Worm (Caenorhabditis elegans) whole organism, young adult: ENCODE data around the gene K08F8.7.

ENCODE experiments used
- B0261.1 ChIP-seq: sonication (generic microtip); optimal IDR thresholded peaks from 2 replicates; lab custom pipeline; 2016; ENCODE audit warnings: mild to moderate bottlenecking, missing genetic modification characterization, moderate library complexity, missing compliant biosample characterization
- F22D6.2 ChIP-seq: sonication (generic microtip); optimal IDR thresholded peaks from 2 replicates; lab custom pipeline; 2016; ENCODE audit warnings: mild to moderate bottlenecking, missing genetic modification characterization, missing compliant biosample characterization
- F23B12.7 ChIP-seq: sonication (generic microtip); optimal IDR thresholded peaks from 2 replicates; lab custom pipeline; 2017; ENCODE audit warnings: missing genetic modification characterization, mild to moderate bottlenecking, missing compliant biosample characterization, antibody characterized with exemption, moderate library complexity; ENCODE audit not compliant: insufficient read depth
- F33H1.4 ChIP-seq: fragments of 200-800 bp; sonication (Bioruptor generic); IDR thresholded peaks from 2 replicates; pipeline ENCODE4 v1.3.6; 2022; ENCODE audit warnings: missing genetic modification reagents, missing genetic modification characterization, missing compliant biosample characterization
- F37B4.10 ChIP-seq: fragments of 200-800 bp; sonication (Bioruptor generic); IDR thresholded peaks from 2 replicates; pipeline ENCODE4 v1.3.6; 2022; ENCODE audit warnings: missing genetic modification characterization, missing compliant biosample characterization
- F55B11.4 ChIP-seq: sonication (generic microtip); optimal IDR thresholded peaks from 2 replicates; lab custom pipeline; 2016; ENCODE audit warnings: missing compliant biosample characterization, missing genetic modification characterization, borderline replicate concordance; ENCODE audit not compliant: insufficient read depth
- Y67H2A.10 ChIP-seq: fragments of 200-800 bp; sonication (Bioruptor generic); conservative IDR thresholded peaks from 2 replicates; pipeline ENCODE4 v1.3.6; 2022; ENCODE audit warnings: missing genetic modification reagents, missing genetic modification characterization, missing compliant biosample characterization
- akir-1 ChIP-seq: fragments of 200-800 bp; sonication (Bioruptor generic); optimal IDR thresholded peaks from 2 replicates; lab custom pipeline; 2018; ENCODE audit warnings: mild to moderate bottlenecking, missing genetic modification characterization, moderate library complexity, missing compliant biosample characterization
- ama-1 ChIP-seq, 3 experiments: fragments of 150-350 bp in 1 of 3; sonication (generic microtip) in 2 of 3; optimal IDR thresholded peaks; 2 replicates each; lab custom pipeline; 2014 to 2018; ENCODE audit warnings: missing biosample characterization in 2 of 3, missing genetic modification characterization in 2 of 3, missing genetic modification reagents in 2 of 3
- aptf-2 ChIP-seq: fragments of 200-800 bp; sonication (Bioruptor generic); conservative IDR thresholded peaks from 2 replicates; pipeline ENCODE4 v1.3.6; 2022; ENCODE audit warnings: missing genetic modification reagents, missing genetic modification characterization, missing compliant biosample characterization
- atf-7 ChIP-seq: sonication (generic microtip); optimal IDR thresholded peaks from 2 replicates; lab custom pipeline; 2017; ENCODE audit warnings: mild to moderate bottlenecking, missing genetic modification characterization, missing compliant biosample characterization
- attf-3 ChIP-seq: fragments of 200-800 bp; sonication (Bioruptor generic); conservative IDR thresholded peaks from 2 replicates; pipeline ENCODE4 v1.3.6; 2022; ENCODE audit warnings: missing genetic modification reagents, missing genetic modification characterization, missing compliant biosample characterization
- bed-1 ChIP-seq: fragments of 200-800 bp; sonication (Bioruptor generic); IDR thresholded peaks from 2 replicates; pipeline ENCODE4 v1.3.6; 2022; ENCODE audit warnings: missing genetic modification reagents, missing genetic modification characterization, missing compliant biosample characterization
- bed-2 ChIP-seq: fragments of 200-800 bp; sonication (Bioruptor generic); IDR thresholded peaks from 2 replicates; pipeline ENCODE4 v1.3.6; 2022; ENCODE audit warnings: missing genetic modification reagents, missing genetic modification characterization, missing compliant biosample characterization
- cebp-1 ChIP-seq, 2 experiments: fragments of 200-800 bp in 1 of 2; sonication (Bioruptor generic) in 1 of 2; sonication (generic microtip) in 1 of 2; IDR thresholded peaks in 1 of 2; optimal IDR thresholded peaks in 1 of 2; 2 replicates each; pipeline versions ENCODE4 v1.3.6 to Lab custom; 2017 to 2022; ENCODE audit warnings: missing compliant biosample characterization in 2 of 2, missing genetic modification characterization in 2 of 2, mild to moderate bottlenecking in 1 of 2, missing genetic modification reagents in 1 of 2, moderate library complexity in 1 of 2
- ceh-27 ChIP-seq: fragments of 200-800 bp; sonication (Bioruptor generic); optimal IDR thresholded peaks from 2 replicates; lab custom pipeline; 2018; ENCODE audit warnings: mild to moderate bottlenecking, missing genetic modification characterization, moderate library complexity, missing compliant biosample characterization
- ceh-40 ChIP-seq: fragments of 200-800 bp; sonication (Bioruptor generic); IDR thresholded peaks from 2 replicates; pipeline ENCODE4 v1.3.6; 2022; ENCODE audit warnings: missing genetic modification characterization, missing compliant biosample characterization
- ceh-79 ChIP-seq: sonication (generic microtip); optimal IDR thresholded peaks from 2 replicates; lab custom pipeline; 2017; ENCODE audit warnings: mild to moderate bottlenecking, missing genetic modification characterization, missing compliant biosample characterization
- dox-1 ChIP-seq: fragments of 200-800 bp; sonication (Bioruptor generic); IDR thresholded peaks from 2 replicates; pipeline ENCODE4 v1.3.6; 2022; ENCODE audit warnings: missing genetic modification reagents, missing genetic modification characterization, missing compliant biosample characterization
- dpl-1 ChIP-seq: fragments of 150-350 bp; optimal IDR thresholded peaks from 2 replicates; lab custom pipeline; 2014; ENCODE audit warnings: missing biosample characterization, missing genetic modification reagents, missing genetic modification characterization
- egrh-3 ChIP-seq: fragments of 200-800 bp; sonication (Bioruptor generic); IDR thresholded peaks from 2 replicates; pipeline ENCODE4 v1.3.6; 2022; ENCODE audit warnings: missing genetic modification reagents, missing genetic modification characterization, missing compliant biosample characterization
- ekl-4 ChIP-seq: fragments of 200-800 bp; sonication (Bioruptor generic); IDR thresholded peaks from 2 replicates; pipeline ENCODE4 v1.3.6; 2022; ENCODE audit warnings: missing genetic modification reagents, missing genetic modification characterization, missing compliant biosample characterization
- ets-4 ChIP-seq: fragments of 200-800 bp; sonication (Bioruptor generic); optimal IDR thresholded peaks from 2 replicates; lab custom pipeline; 2018; ENCODE audit warnings: mild to moderate bottlenecking, missing genetic modification characterization, missing compliant biosample characterization
- hmg-1.2 ChIP-seq: fragments of 200-800 bp; sonication (Bioruptor generic); IDR thresholded peaks from 2 replicates; pipeline ENCODE4 v1.3.6; 2022; ENCODE audit warnings: missing genetic modification reagents, missing genetic modification characterization, missing compliant biosample characterization
- lin-40 ChIP-seq: sonication (generic microtip); optimal IDR thresholded peaks from 2 replicates; lab custom pipeline; 2016; ENCODE audit warnings: missing genetic modification characterization, mild to moderate bottlenecking, missing compliant biosample characterization, missing genotype, missing genetic modification reagents
- lir-1 ChIP-seq: fragments of 200-800 bp; sonication (Bioruptor generic); conservative IDR thresholded peaks from 2 replicates; pipeline ENCODE4 v1.3.6; 2022; ENCODE audit warnings: missing genetic modification reagents, missing genetic modification characterization, missing compliant biosample characterization
- lsl-1 ChIP-seq: fragments of 200-800 bp; sonication (Bioruptor generic); optimal IDR thresholded peaks from 2 replicates; lab custom pipeline; 2018; ENCODE audit warnings: mild to moderate bottlenecking, missing genetic modification characterization, moderate library complexity, missing compliant biosample characterization
- lsy-27 ChIP-seq: sonication (generic microtip); optimal IDR thresholded peaks from 2 replicates; lab custom pipeline; 2017; ENCODE audit warnings: missing genetic modification characterization, mild to moderate bottlenecking, missing compliant biosample characterization, antibody characterized with exemption, missing genotype, borderline replicate concordance; ENCODE audit not compliant: insufficient read depth
- madf-6 ChIP-seq: fragments of 200-800 bp; sonication (Bioruptor generic); IDR thresholded peaks from 2 replicates; pipeline ENCODE4 v1.3.6; 2022; ENCODE audit warnings: missing genetic modification reagents, missing genetic modification characterization, missing compliant biosample characterization
- mxl-1 ChIP-seq: sonication (generic microtip); optimal IDR thresholded peaks from 2 replicates; lab custom pipeline; 2016; ENCODE audit warnings: missing genetic modification characterization, missing compliant biosample characterization
- nhr-120 ChIP-seq: fragments of 200-800 bp; sonication (Bioruptor generic); IDR thresholded peaks from 2 replicates; pipeline ENCODE4 v1.3.6; 2022; ENCODE audit warnings: missing genetic modification characterization, missing compliant biosample characterization
- nhr-179 ChIP-seq: sonication (generic microtip); optimal IDR thresholded peaks from 2 replicates; lab custom pipeline; 2016; ENCODE audit warnings: mild to moderate bottlenecking, missing genetic modification characterization, missing compliant biosample characterization
- nhr-27 ChIP-seq: fragments of 200-800 bp; sonication (Bioruptor generic); optimal IDR thresholded peaks from 2 replicates; lab custom pipeline; 2018; ENCODE audit warnings: mild to moderate bottlenecking, missing genetic modification characterization, moderate library complexity, missing compliant biosample characterization
- pbrm-1 ChIP-seq: fragments of 200-800 bp; sonication (Bioruptor generic); IDR thresholded peaks from 2 replicates; pipeline ENCODE4 v1.3.6; 2022; ENCODE audit warnings: missing genetic modification reagents, missing genetic modification characterization, missing compliant biosample characterization
- repo-1 ChIP-seq: sonication (generic microtip); optimal IDR thresholded peaks from 2 replicates; lab custom pipeline; 2017; ENCODE audit warnings: mild to moderate bottlenecking, missing genetic modification characterization, missing compliant biosample characterization
- rpc-1 ChIP-seq, 2 experiments: fragments of 150-350 bp in 1 of 2; sonication (generic microtip) in 1 of 2; optimal IDR thresholded peaks; 2 replicates each; lab custom pipeline; 2014 to 2018; ENCODE audit warnings: missing biosample characterization in 1 of 2, missing genetic modification characterization in 1 of 2, missing genetic modification reagents in 1 of 2, missing genotype in 1 of 2
- tlf-1 ChIP-seq: fragments of 200-800 bp; sonication (Bioruptor generic); optimal IDR thresholded peaks from 2 replicates; lab custom pipeline; 2018; ENCODE audit warnings: mild to moderate bottlenecking, missing genetic modification characterization, missing compliant biosample characterization
- unc-130 ChIP-seq: sonication (generic microtip); optimal IDR thresholded peaks from 2 replicates; lab custom pipeline; 2016; ENCODE audit warnings: missing genetic modification reagents, missing genetic modification characterization, missing compliant biosample characterization
- ztf-3 ChIP-seq: fragments of 200-800 bp; sonication (Bioruptor generic); optimal IDR thresholded peaks from 2 replicates; lab custom pipeline; 2018; ENCODE audit warnings: mild to moderate bottlenecking, missing genetic modification characterization, missing compliant biosample characterization
- ztf-6 ChIP-seq: fragments of 200-800 bp; sonication (Bioruptor generic); IDR thresholded peaks from 2 replicates; pipeline ENCODE4 v1.3.6; 2022; ENCODE audit warnings: missing genetic modification reagents, missing genetic modification characterization, missing compliant biosample characterization

The K08F8.7 gene

DNA sequence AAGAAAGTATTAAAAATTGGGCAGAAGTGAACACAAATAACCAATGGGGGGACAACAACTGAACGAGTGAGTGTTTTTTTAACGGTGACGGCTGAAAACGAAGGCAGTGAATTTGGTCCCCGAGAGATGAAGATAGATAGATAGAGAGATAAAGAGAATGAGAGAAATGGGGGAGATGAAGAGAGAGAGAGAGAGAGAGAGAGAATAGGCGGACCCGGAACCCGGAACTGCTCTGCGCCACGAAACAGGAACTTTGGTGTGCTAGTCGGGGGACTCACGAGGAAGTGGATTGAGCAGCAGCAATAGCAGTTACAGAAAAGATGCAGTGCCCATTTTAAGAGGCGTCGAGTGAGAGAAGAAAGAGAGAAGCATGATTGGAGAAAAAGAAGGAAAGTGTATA is 41.2 kb upstream of the K08F8.7 start (continued):
- no peak for TF ChIP-seq tlf-1 (GFP tag; lab: Kevin White, UChicago)
- TF ChIP-seq ama-1 (optimal IDR thresholded peaks at IDR 0.05; lab: Kevin White, UChicago): no peak
- no peak for TF ChIP-seq ama-1 (GFP tag; optimal IDR thresholded peaks at IDR 0.05; lab: Kevin White, UChicago)
- TF ChIP-seq ets-4: no peak

DNA sequence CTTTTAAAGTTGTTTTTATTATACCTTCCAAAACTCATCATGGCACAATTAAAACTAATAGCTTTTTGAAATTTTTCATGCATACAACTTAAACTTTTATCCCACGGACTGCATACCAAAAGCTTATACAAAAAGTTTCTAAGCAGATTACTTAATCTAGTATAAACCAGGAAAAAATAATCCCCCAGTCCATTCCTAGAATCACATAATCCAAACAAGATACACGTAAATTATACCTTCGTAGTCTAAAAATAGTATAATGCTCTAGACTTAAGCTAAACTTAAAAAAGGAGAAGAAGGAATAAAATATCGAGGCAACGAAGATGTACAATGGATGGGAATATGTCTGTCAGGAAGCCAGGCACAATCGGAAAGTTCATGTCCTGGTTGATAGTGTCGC is 40.1 kb upstream of the K08F8.7 start:
- TF ChIP-seq nhr-27 (tag; lab: Kevin White, UChicago) (no peak), ceh-40 (GFP tag; lab: Robert Waterston, UW) (no peak), repo-1 (tag; lab: Kevin White, UChicago) (no peak), ztf-6 (GFP tag; lab: Robert Waterston, UW) (no peak), lir-1 (GFP tag; lab: Robert Waterston, UW) (no peak), dpl-1 (GFP tag; lab: Kevin White, UChicago) (no peak), lin-40 (no peak), akir-1 (GFP tag; lab: Kevin White, UChicago) (no peak), egrh-3 (no peak), cebp-1 (GFP tag; IDR thresholded peaks at IDR 0.05; lab: Robert Waterston, UW) (no peak), cebp-1 (tag; optimal IDR thresholded peaks at IDR 0.05; lab: Kevin White, UChicago) (no peak), atf-7 (tag; lab: Kevin White, UChicago) (no peak), ekl-4 (no peak), lsy-27 (tag; lab: Kevin White, UChicago) (no peak), nhr-179 (no peak), madf-6 (GFP tag; lab: Robert Waterston, UW) (no peak), F55B11.4 (no peak)

DNA sequence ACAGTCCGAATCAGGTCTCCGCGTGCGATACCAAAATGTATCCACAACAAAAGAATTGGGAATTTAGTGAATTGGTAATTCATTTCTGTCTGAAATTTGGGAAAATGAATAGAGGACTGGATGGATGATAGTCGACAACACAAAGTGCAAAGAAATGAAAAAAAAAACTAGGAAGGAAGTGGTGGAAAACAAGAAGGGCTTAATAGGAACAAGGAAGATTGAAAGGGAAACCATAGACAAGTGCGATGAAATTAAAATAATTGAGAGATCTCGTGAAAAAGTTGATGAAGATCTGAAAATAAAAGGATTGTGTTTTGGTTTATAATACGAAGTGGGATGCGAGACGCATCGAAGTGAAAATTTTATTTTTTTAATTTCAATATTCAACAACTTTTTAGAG is 38.9 kb upstream of the K08F8.7 start, which contains the start of gene F07H5.7:
Gene F07H5.7 (minus strand): TSS at position 101 of the 400 bp plus-strand sequence.
- TF ChIP-seq F37B4.10 (GFP tag; lab: Robert Waterston, UW) (no peak), ceh-79 (tag; lab: Kevin White, UChicago) (no peak), F22D6.2 (tag; lab: Kevin White, UChicago) (no peak), Y67H2A.10 (GFP tag; lab: Robert Waterston, UW) (no peak), bed-1 (GFP tag; lab: Robert Waterston, UW) (no peak), F33H1.4 (GFP tag; lab: Robert Waterston, UW) (no peak), nhr-120 (GFP tag; lab: Robert Waterston, UW) (no peak), ztf-3 (GFP tag; lab: Kevin White, UChicago) (no peak), dpl-1 (GFP tag; lab: Kevin White, UChicago) (no peak), aptf-2 (GFP tag; lab: Robert Waterston, UW) (no peak)

DNA sequence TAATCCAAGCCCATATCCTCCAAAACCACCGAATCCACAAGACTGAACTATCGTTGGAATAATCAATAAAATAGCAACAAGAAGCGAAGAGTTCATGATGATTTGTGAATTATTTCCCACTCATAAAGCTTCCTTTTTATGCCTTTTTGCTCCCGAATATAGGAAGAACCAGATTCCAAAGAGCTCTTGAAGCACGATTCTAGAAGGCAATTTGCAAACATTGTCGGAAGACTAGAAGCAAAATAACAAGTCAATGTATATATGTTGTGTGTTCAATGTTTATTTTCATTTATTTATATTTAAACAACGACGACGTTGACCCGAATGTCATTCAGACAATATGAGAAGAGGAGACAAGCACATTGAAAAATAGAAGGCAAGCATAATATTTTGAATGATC is 37.5 kb upstream of the K08F8.7 start, which contains the start of gene idpa-2:
Gene idpa-2 (minus strand): TSS at position 101 of the 400 bp plus-strand sequence.
- TF ChIP-seq rpc-1 (optimal IDR thresholded peaks at IDR 0.05; lab: Kevin White, UChicago): no peak
- TF ChIP-seq rpc-1 (tag; optimal IDR thresholded peaks at IDR 0.05; lab: Kevin White, UChicago): no peak
- no peak for TF ChIP-seq Y67H2A.10 (GFP tag; lab: Robert Waterston, UW)
- no peak for TF ChIP-seq dox-1 (GFP tag; lab: Robert Waterston, UW)
- no peak for TF ChIP-seq bed-2
- TF ChIP-seq lsl-1: no peak
- TF ChIP-seq hmg-1.2 (GFP tag; lab: Robert Waterston, UW): no peak
- no peak for TF ChIP-seq F23B12.7 (tag; lab: Kevin White, UChicago)
- no peak for TF ChIP-seq tlf-1 (GFP tag; lab: Kevin White, UChicago)
- no peak for TF ChIP-seq unc-130
- no peak for TF ChIP-seq pbrm-1
- TF ChIP-seq mxl-1 (tag; lab: Kevin White, UChicago): no peak
- no peak for TF ChIP-seq attf-3
- no peak for TF ChIP-seq B0261.1
- TF ChIP-seq ceh-27 (GFP tag; lab: Kevin White, UChicago): no peak
